Worm (Caenorhabditis elegans): ENCODE results near the gene pdfr-1.

pdfr-1 gene

ce11 chrIII:6606022-6606467, 45.8 kb downstream of the pdfr-1 start (continued):
- TF ChIP-seq Y67H2A.10 (GFP tag; conservative IDR thresholded peaks at IDR 0.05) (no peak), zfh-2 (GFP tag; conservative IDR thresholded peaks at IDR 0.05) (peak; percentile 68), somi-1 (GFP tag; optimal IDR thresholded peaks at IDR 0.05) (peak; percentile 72), egl-44 (GFP tag; IDR thresholded peaks at IDR 0.05) (no peak), snpc-1.1 (tag; optimal IDR thresholded peaks at IDR 0.05; ENCODE audit: insufficient read depth) (peak; percentile 6), mxl-1 (tag; optimal IDR thresholded peaks at IDR 0.05) (no peak), dpl-1 (GFP tag; optimal IDR thresholded peaks at IDR 0.05) (peak; percentile 13), ceh-91 (GFP tag; IDR thresholded peaks at IDR 0.05) (no peak), K12H6.12 (tag; optimal IDR thresholded peaks at IDR 0.05) (peak; percentile 78), lsy-27 (tag; optimal IDR thresholded peaks at IDR 0.05; ENCODE audit: borderline replicate concordance, insufficient read depth) (no peak), ceh-27 (GFP tag; optimal IDR thresholded peaks at IDR 0.05) (peak; percentile 77), F39B2.1 (GFP tag; IDR thresholded peaks at IDR 0.05) (0 out of 2 replicates have a peak, but pooled peaks have one; percentile 35), snpc-4 (GFP tag; optimal IDR thresholded peaks at IDR 0.05) (no peak), snpc-4 (tag; optimal IDR thresholded peaks at IDR 0.05) (peak in 3 of 4 experiments; percentile 50 to 64 (median 53)), lin-35 (GFP tag; optimal IDR thresholded peaks at IDR 0.05) (peak in 1 of 3 experiments; percentile 69), akir-1 (GFP tag; optimal IDR thresholded peaks at IDR 0.05) (no peak), hmg-1.2 (GFP tag; IDR thresholded peaks at IDR 0.05) (peak; percentile 83), efl-1 (GFP tag; optimal IDR thresholded peaks at IDR 0.05) (peak; percentile 29), hsf-1 (GFP tag; IDR thresholded peaks at IDR 0.05) (no peak; the same call in 1 of the 2 replicates), ztf-6 (GFP tag; IDR thresholded peaks at IDR 0.05) (no peak), rpc-1 (optimal IDR thresholded peaks at IDR 0.05) (no peak), rpc-1 (tag; optimal IDR thresholded peaks at IDR 0.05) (no peak), F23B12.7 (tag; optimal IDR thresholded peaks at IDR 0.05; ENCODE audit: insufficient read depth) (no peak), tlf-1 (GFP tag; optimal IDR thresholded peaks at IDR 0.05) (peak; percentile 85), mcd-1 (GFP tag; IDR thresholded peaks at IDR 0.05) (peak; percentile 72), ekl-4 (GFP tag; IDR thresholded peaks at IDR 0.05) (peak; percentile 87), ceh-58 (GFP tag; IDR thresholded peaks at IDR 0.05) (no peak), die-1 (tag; optimal IDR thresholded peaks at IDR 0.05) (peak; percentile 54), ztf-26 (tag; optimal IDR thresholded peaks at IDR 0.05) (peak; percentile 64), attf-5 (GFP tag; optimal IDR thresholded peaks at IDR 0.05) (peak; percentile 92), B0261.1 (tag; optimal IDR thresholded peaks at IDR 0.05) (peak; percentile 8), unc-62 (GFP tag; optimal IDR thresholded peaks at IDR 0.05) (no peak), nhr-120 (GFP tag; IDR thresholded peaks at IDR 0.05) (0 out of 2 replicates have a peak, but pooled peaks have one; percentile 56), tbp1 (GFP tag; optimal IDR thresholded peaks at IDR 0.05) (peak; percentile 62), lag-1 (GFP tag; IDR thresholded peaks at IDR 0.05) (no peak), F37B4.10 (GFP tag; IDR thresholded peaks at IDR 0.05) (no peak), nhr-80 (tag; optimal IDR thresholded peaks at IDR 0.05) (peak; percentile 40), Y53G8AR.9 (GFP tag; conservative IDR thresholded peaks at IDR 0.05) (peak; percentile 89), B0336.3 (GFP tag; IDR thresholded peaks at IDR 0.05) (peak; percentile 90), bed-1 (GFP tag; IDR thresholded peaks at IDR 0.05) (no peak), sdz-38 (tag; optimal IDR thresholded peaks at IDR 0.05) (no peak), chd-7 (tag; optimal IDR thresholded peaks at IDR 0.05) (peak; percentile 95), attf-3 (GFP tag; conservative IDR thresholded peaks at IDR 0.05) (no peak), lin-26 (GFP tag; IDR thresholded peaks at IDR 0.05) (peak; percentile 70), F52B5.7 (tag; optimal IDR thresholded peaks at IDR 0.05) (peak; percentile 91), ama-1 (optimal IDR thresholded peaks at IDR 0.05) (peak; percentile 80), ama-1 (GFP tag; optimal IDR thresholded peaks at IDR 0.05) (peak in 1 of 2 experiments; percentile 52), ceh-100 (GFP tag; IDR thresholded peaks at IDR 0.05) (0 out of 2 replicates have a peak, but pooled peaks have one; percentile 24), unc-130 (GFP tag; optimal IDR thresholded peaks at IDR 0.05) (peak; percentile 24)

Data from whole organism, young adult.